Worm (Caenorhabditis elegans) whole organism, L1 larva: ENCODE results near the gene cest-32.
A peak's percentile ranks its signal among the peaks of the same experiment; 100 is the strongest.

ENCODE experiments used
- Y116A8C.19 ChIP-seq: sonication (generic microtip); optimal IDR thresholded peaks from 2 replicates; lab custom pipeline; 2016; ENCODE audit warnings: missing compliant biosample characterization, missing genetic modification characterization, borderline replicate concordance
- aha-1 ChIP-seq: fragments of 150-350 bp; optimal IDR thresholded peaks from 2 replicates; lab custom pipeline; 2014; ENCODE audit warnings: missing biosample characterization, missing genetic modification characterization
- ama-1 ChIP-seq: fragments of 150-350 bp; optimal IDR thresholded peaks from 2 replicates; lab custom pipeline; 2014
- elt-2 ChIP-seq: sonication (generic microtip); optimal IDR thresholded peaks from 2 replicates; lab custom pipeline; 2016; ENCODE audit warnings: missing genetic modification characterization, mild to moderate bottlenecking, inconsistent platforms, missing compliant biosample characterization, missing genetic modification reagents
- grh-1 ChIP-seq: fragments of 200-800 bp; sonication (Bioruptor generic); IDR thresholded peaks from 2 replicates; pipeline ENCODE4 v1.3.6; 2022; ENCODE audit warnings: missing genetic modification reagents, missing genetic modification characterization, missing compliant biosample characterization
- lin-13 ChIP-seq: fragments of 150-350 bp; optimal IDR thresholded peaks from 2 replicates; lab custom pipeline; 2014; ENCODE audit warnings: missing biosample characterization, missing genetic modification reagents, missing genetic modification characterization
- lin-35 ChIP-seq, 2 experiments: fragments of 150-350 bp; optimal IDR thresholded peaks; 2 replicates each; lab custom pipeline; 2014; ENCODE audit warnings: missing biosample characterization in 2 of 2, missing genetic modification characterization in 2 of 2, missing genetic modification reagents in 2 of 2
- lsy-2 ChIP-seq, 2 experiments: fragments of 150-350 bp; optimal IDR thresholded peaks; 2 replicates each; lab custom pipeline; 2014; ENCODE audit warnings: missing biosample characterization in 2 of 2, missing genetic modification characterization in 2 of 2
- mep-1 ChIP-seq: fragments of 150-350 bp; optimal IDR thresholded peaks from 2 replicates; lab custom pipeline; 2014; ENCODE audit warnings: missing biosample characterization, missing genetic modification characterization
- nhr-20 ChIP-seq: sonication (generic microtip); optimal IDR thresholded peaks from 2 replicates; lab custom pipeline; 2016; ENCODE audit warnings: mild to moderate bottlenecking, missing genetic modification characterization, missing compliant biosample characterization
- nhr-77 ChIP-seq: fragments of 150-350 bp; optimal IDR thresholded peaks from 2 replicates; lab custom pipeline; 2014; ENCODE audit warnings: missing biosample characterization, missing genetic modification characterization
- skn-1 ChIP-seq: fragments of 150-350 bp; optimal IDR thresholded peaks from 2 replicates; lab custom pipeline; 2014; ENCODE audit warnings: missing biosample characterization, missing genetic modification characterization

DNA sequence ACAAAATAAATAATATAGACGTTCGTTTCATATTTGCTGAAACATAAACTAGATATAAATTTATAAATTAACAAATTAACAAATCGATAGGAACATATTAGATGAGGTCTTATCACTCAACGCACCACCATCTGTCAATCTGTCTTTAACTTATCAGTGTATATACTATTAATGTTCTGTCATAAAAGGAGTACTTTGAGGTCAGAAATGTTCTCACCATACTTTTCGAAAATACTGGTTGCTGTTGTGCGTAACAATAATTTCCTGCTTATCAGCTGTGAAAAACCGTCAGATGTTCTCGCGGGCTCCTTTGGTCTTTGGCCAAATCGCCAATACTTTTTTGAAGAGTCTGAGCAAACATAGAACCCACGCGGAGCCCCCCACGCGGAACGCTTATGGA is 41.2 kb downstream of the cest-32 start, which contains the start of gene C03A7.13:
- TF ChIP-seq lin-35 (GFP tag; optimal IDR thresholded peaks at IDR 0.05; lab: Kevin White, UChicago), result no peak
- no peak for TF ChIP-seq grh-1 (GFP tag; lab: Robert Waterston, UW)
- no peak for TF ChIP-seq lsy-2 (tag; optimal IDR thresholded peaks at IDR 0.05; lab: Kevin White, UChicago)
- TF ChIP-seq Y116A8C.19 (tag; lab: Kevin White, UChicago), result no peak
- no peak for TF ChIP-seq nhr-77
- TF ChIP-seq ama-1 (lab: Kevin White, UChicago), result no peak
- TF ChIP-seq nhr-20 (tag; lab: Kevin White, UChicago), result no peak
- no peak for TF ChIP-seq mep-1 (tag; lab: Kevin White, UChicago)
- no peak for TF ChIP-seq aha-1 (tag; lab: Kevin White, UChicago)
- TF ChIP-seq lin-13 (GFP tag; lab: Kevin White, UChicago), result no peak
- peak; percentile 25 for TF ChIP-seq elt-2 (tag; lab: Kevin White, UChicago)
- TF ChIP-seq skn-1 (tag; lab: Kevin White, UChicago), result no peak
